3 fruit fly cellular contexts compared by ENCODE assay signal in genomic region chr3R:18902858-18903257, dm6.
A peak's percentile ranks its signal among the peaks of the same experiment; 100 is the strongest.
TF ChIP-seq lines count a peak whose summit lies in the region.

Gene CG34284 (minus strand): TSS chr3R:18902933.

- TF ChIP-seq CTCF in whole organism, embryonic (GFP tag; optimal IDR thresholded peaks at IDR 0.05; lab: Kevin White, UChicago): no peak

TF ChIP-seq in whole organism, adult, 20 proteins besides CTCF, POLR2A, EP300 and RAD21:
- TF ChIP-seq CG14711 (tag; optimal IDR thresholded peaks at IDR 0.05; lab: Kevin White, UChicago) (no peak), ovo (GFP tag; optimal IDR thresholded peaks at IDR 0.05; lab: Kevin White, UChicago) (no peak), CG33017 (tag; optimal IDR thresholded peaks at IDR 0.05; lab: Kevin White, UChicago) (peak; percentile 52), pad (GFP tag; optimal IDR thresholded peaks at IDR 0.05; lab: Kevin White, UChicago) (no peak)
TF ChIP-seq in whole organism, adult: peak in this region for 1.

TF ChIP-seq in whole organism, embryonic, 481 proteins besides CTCF, POLR2A, EP300 and RAD21:
- TF ChIP-seq CG15269 (tag; optimal IDR thresholded peaks at IDR 0.05; lab: Kevin White, UChicago): peak; percentile 16
- TF ChIP-seq CG10267 (tag; optimal IDR thresholded peaks at IDR 0.05; lab: Kevin White, UChicago): no peak
- TF ChIP-seq bowl (GFP tag; IDR thresholded peaks at IDR 0.05; lab: Robert Waterston, UW): no peak
- TF ChIP-seq mirr (GFP tag; optimal IDR thresholded peaks at IDR 0.05; lab: Kevin White, UChicago): peak; percentile 1
- TF ChIP-seq CG12071 (GFP tag; optimal IDR thresholded peaks at IDR 0.05; lab: Kevin White, UChicago): peak; percentile 49
- TF ChIP-seq PHDP (tag; optimal IDR thresholded peaks at IDR 0.05; lab: Kevin White, UChicago): peak; percentile 36
- peak; percentile 2 for TF ChIP-seq ATbp (GFP tag; optimal IDR thresholded peaks at IDR 0.05; lab: Kevin White, UChicago)
- TF ChIP-seq CG13123 (GFP tag; optimal IDR thresholded peaks at IDR 0.05; lab: Kevin White, UChicago): no peak
- TF ChIP-seq Med (GFP tag; lab: Kevin White, UChicago): peak; percentile 27
- peak; percentile 37 for TF ChIP-seq CG2678 (tag; optimal IDR thresholded peaks at IDR 0.05; lab: Kevin White, UChicago)
- TF ChIP-seq CG13296 (GFP tag; optimal IDR thresholded peaks at IDR 0.05; lab: Kevin White, UChicago): peak; percentile 55

TF ChIP-seq in whole organism, prepupa, 60 proteins besides CTCF, POLR2A, EP300 and RAD21:
- peak; percentile 14 for TF ChIP-seq fkh (GFP tag; optimal IDR thresholded peaks at IDR 0.05; lab: Kevin White, UChicago)
- no peak for TF ChIP-seq Gug (GFP tag; IDR thresholded peaks at IDR 0.05; lab: Robert Waterston, UW)
